Worm (Caenorhabditis elegans): ENCODE results near the gene C50F4.16.

ce11 chrV:9500826-9501451 lies 40.5 kb downstream of the C50F4.16 start, which contains the start of gene swt-5:
- no peak for TF ChIP-seq lin-39 (tag; optimal IDR thresholded peaks at IDR 0.05)
- no peak for TF ChIP-seq snpc-4 (tag; optimal IDR thresholded peaks at IDR 0.05)
- no peak for TF ChIP-seq ZK546.5 (tag; optimal IDR thresholded peaks at IDR 0.05)
- no peak for TF ChIP-seq nhr-77 (tag; optimal IDR thresholded peaks at IDR 0.05)
- TF ChIP-seq blmp-1 (tag; optimal IDR thresholded peaks at IDR 0.05; ENCODE audit: insufficient read depth): no peak
- no peak for TF ChIP-seq ztf-1 (GFP tag; conservative IDR thresholded peaks at IDR 0.05)
- TF ChIP-seq elt-3 (tag; optimal IDR thresholded peaks at IDR 0.05): no peak
- no peak for TF ChIP-seq skn-1 (tag; optimal IDR thresholded peaks at IDR 0.05)
- no peak for TF ChIP-seq unc-55 (GFP tag; optimal IDR thresholded peaks at IDR 0.05)
- TF ChIP-seq alr-1 (tag; optimal IDR thresholded peaks at IDR 0.05): no peak
- no peak for TF ChIP-seq R02D3.7 (tag; optimal IDR thresholded peaks at IDR 0.05)
